Fruit fly (Drosophila melanogaster): ENCODE measurements around the gene CG34332.

dm6 chrX:20165773-20166412 is 25.1 kb downstream of the CG34332 start, which contains the start of gene Phf7:
- TF ChIP-seq CG34367 (tag; optimal IDR thresholded peaks at IDR 0.05) (no peak), D1 (tag; optimal IDR thresholded peaks at IDR 0.05) (no peak), CG12605 (GFP tag; IDR thresholded peaks at IDR 0.05) (no peak), CG14655 (GFP tag; optimal IDR thresholded peaks at IDR 0.05) (no peak), CG13204 (GFP tag; optimal IDR thresholded peaks at IDR 0.05) (no peak), EcR (GFP tag; optimal IDR thresholded peaks at IDR 0.05) (no peak)
